Worm (Caenorhabditis elegans) whole organism, L3 larva: ENCODE measurements around the gene col-142.

Source experiments
- ama-1 ChIP-seq: fragments of 150-350 bp; optimal IDR thresholded peaks from 2 replicates; lab custom pipeline; 2018
- elt-3 ChIP-seq, 3 experiments: fragments of 150-350 bp in 1 of 3; sonication (generic microtip) in 2 of 3; optimal IDR thresholded peaks; 2 replicates in 2 of 3; 4 replicates in 1 of 3; lab custom pipeline; 2014 to 2017; ENCODE audit warnings: missing biosample characterization in 3 of 3, missing genetic modification characterization in 3 of 3
- nhr-23 ChIP-seq: fragments of 150-350 bp; optimal IDR thresholded peaks from 2 replicates; lab custom pipeline; 2014; ENCODE audit warnings: missing biosample characterization, missing genetic modification reagents, missing genetic modification characterization
- unc-62 ChIP-seq: fragments of 150-350 bp; sonication (generic microtip); optimal IDR thresholded peaks from 4 replicates; lab custom pipeline; 2014; ENCODE audit warnings: missing biosample characterization, missing genetic modification reagents, missing genetic modification characterization

DNA sequence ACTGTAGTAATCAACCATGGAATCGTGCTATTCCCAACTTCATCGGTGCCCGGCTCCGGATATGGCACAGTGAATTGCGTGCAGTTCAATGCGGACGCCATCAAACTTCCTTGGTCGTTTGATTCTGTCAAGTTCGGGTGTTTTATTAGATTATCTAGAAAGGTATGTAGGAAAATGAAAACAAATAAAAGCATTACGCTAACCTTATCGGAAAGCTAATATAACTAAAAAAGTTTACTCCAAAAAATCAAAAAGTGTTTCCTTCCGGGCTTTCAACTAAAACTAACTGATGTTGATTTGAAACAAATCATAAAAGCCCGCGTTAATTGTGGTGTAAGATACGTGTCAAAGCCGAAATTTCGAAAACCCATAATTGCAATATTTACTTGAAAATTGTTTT is 11.2 kb upstream of the col-142 start, which contains the start of gene dmsr-13:
- TF ChIP-seq nhr-23 (tag; lab: Kevin White, UChicago) (no peak), ama-1 (lab: Kevin White, UChicago) (no peak), elt-3 (tag; optimal IDR thresholded peaks at IDR 0.05; lab: Kevin White, UChicago) (no peak), unc-62 (GFP tag; lab: Kevin White, UChicago) (no peak)
